Fruit fly (Drosophila melanogaster): ENCODE measurements around the gene Nhe2.

DNA sequence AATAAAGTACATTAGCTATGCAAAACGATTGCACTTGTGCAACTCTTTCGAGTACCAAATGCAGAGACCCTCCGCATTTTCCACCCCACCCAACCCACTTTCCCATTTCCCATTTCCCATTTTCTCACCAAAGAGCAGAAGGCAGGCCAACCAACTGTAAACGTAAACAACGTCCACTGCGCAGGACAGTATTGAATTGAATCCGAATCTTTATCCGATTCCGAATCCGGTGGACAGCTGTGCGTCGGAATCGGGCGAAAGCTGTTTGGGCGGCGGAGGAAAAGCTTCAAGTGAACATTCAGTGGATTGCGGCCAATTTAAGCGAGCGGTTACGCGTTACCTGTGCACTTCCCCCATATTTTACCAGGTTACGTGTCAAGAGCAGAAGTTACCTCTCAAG is 29.3 kb upstream of the Nhe2 start, which contains the start of gene tadr:
- TF ChIP-seq CG12605 (GFP tag; IDR thresholded peaks at IDR 0.05) (no peak), CG32121 (GFP tag; IDR thresholded peaks at IDR 0.05) (no peak), gl (tag; optimal IDR thresholded peaks at IDR 0.05) (no peak), Pif1A (GFP tag; optimal IDR thresholded peaks at IDR 0.05) (no peak), CG15710 (tag; optimal IDR thresholded peaks at IDR 0.05) (no peak), CG8159 (tag; optimal IDR thresholded peaks at IDR 0.05) (no peak), CG4496 (GFP tag; IDR thresholded peaks at IDR 0.05) (no peak), CG8301 (tag; optimal IDR thresholded peaks at IDR 0.05) (no peak), CG17806 (tag; optimal IDR thresholded peaks at IDR 0.05) (no peak), CG34367 (tag; optimal IDR thresholded peaks at IDR 0.05) (no peak), CG9948 (tag; optimal IDR thresholded peaks at IDR 0.05) (no peak), CG10348 (GFP tag; IDR thresholded peaks at IDR 0.05) (no peak), Pif1B (GFP tag; optimal IDR thresholded peaks at IDR 0.05) (no peak)
